Fruit fly (Drosophila melanogaster) Kc167 (cell line): ENCODE results near the gene CG13285.

Experiments
- Myc ChIP-seq: fragments of >200 bp; optimal IDR thresholded peaks from 2 replicates; lab custom pipeline; 2017; ENCODE audit warnings: missing external identifiers
- insv ChIP-seq: fragments of >200 bp; optimal IDR thresholded peaks from 3 replicates; lab custom pipeline; 2018; ENCODE audit warnings: missing external identifiers
- psq ChIP-seq: fragments of >200 bp; optimal IDR thresholded peaks from 2 replicates; lab custom pipeline; 2017; ENCODE audit warnings: missing external identifiers
- ttk ChIP-seq: sonication (Bioruptor generic); optimal IDR thresholded peaks from 2 replicates; lab custom pipeline; 2017; ENCODE audit warnings: missing external identifiers

- no peak for TF ChIP-seq psq (lab: Kevin White, UChicago)
- TF ChIP-seq ttk = no peak
- no peak for TF ChIP-seq insv (lab: Kevin White, UChicago)
- TF ChIP-seq Myc (lab: Kevin White, UChicago) = no peak
Observed at dm6 chr3L:5522904-5523428, 12.6 kb downstream of the CG13285 start.
